Worm (Caenorhabditis elegans): Measurements from ENCODE around the gene srz-70.

DNA sequence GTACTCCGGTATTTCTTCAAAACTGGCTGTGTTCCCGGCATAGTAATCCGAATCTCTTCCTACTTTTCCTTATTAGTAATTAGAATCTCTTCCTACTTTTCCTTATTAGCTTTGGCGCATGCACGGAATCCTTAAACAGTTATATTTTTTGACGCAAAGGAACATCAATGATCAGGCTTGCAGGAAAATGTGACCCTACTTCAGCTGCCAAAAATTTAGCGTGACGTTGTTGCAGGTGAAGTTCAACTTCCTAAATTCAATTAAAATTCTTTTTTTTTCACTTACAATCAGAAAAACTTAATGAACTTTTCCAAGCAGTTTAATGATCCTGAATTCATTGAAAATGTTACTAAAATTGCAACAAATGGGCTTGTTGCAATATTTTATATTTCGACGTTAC, 14.5 kb upstream of the srz-70 start, which contains the start of gene srz-79:
- TF ChIP-seq B0336.3 (GFP tag; IDR thresholded peaks at IDR 0.05) (no peak), cebp-2 (GFP tag; IDR thresholded peaks at IDR 0.05) (no peak), T07F8.4 (tag; optimal IDR thresholded peaks at IDR 0.05) (no peak), efl-1 (GFP tag; optimal IDR thresholded peaks at IDR 0.05) (no peak), dpl-1 (GFP tag; optimal IDR thresholded peaks at IDR 0.05) (no peak), hlh-26 (GFP tag; conservative IDR thresholded peaks at IDR 0.05) (no peak), somi-1 (GFP tag; optimal IDR thresholded peaks at IDR 0.05) (no peak), hlh-12 (tag; optimal IDR thresholded peaks at IDR 0.05) (no peak)

All from whole organism, young adult.